Fruit fly (Drosophila melanogaster) Kc167 (cell line): Measurements from ENCODE around the gene CG5439.
A peak's percentile ranks its signal among the peaks of the same experiment; 100 is the strongest.

Experiments used
- Myc ChIP-seq: fragments of >200 bp; optimal IDR thresholded peaks from 2 replicates; lab custom pipeline; 2017; ENCODE audit warnings: missing external identifiers
- Sin3A ChIP-seq: fragments of >200 bp; optimal IDR thresholded peaks from 2 replicates; lab custom pipeline; 2018; ENCODE audit warnings: missing external identifiers
- h ChIP-seq: fragments of >200 bp; optimal IDR thresholded peaks from 3 replicates; lab custom pipeline; 2018; ENCODE audit warnings: missing external identifiers
- insv ChIP-seq: fragments of >200 bp; optimal IDR thresholded peaks from 3 replicates; lab custom pipeline; 2018; ENCODE audit warnings: missing external identifiers
- psq ChIP-seq: fragments of >200 bp; optimal IDR thresholded peaks from 2 replicates; lab custom pipeline; 2017; ENCODE audit warnings: missing external identifiers
- ttk ChIP-seq: sonication (Bioruptor generic); optimal IDR thresholded peaks from 2 replicates; lab custom pipeline; 2017; ENCODE audit warnings: missing external identifiers

The CG5439 gene

dm6 chr2L:13164994-13165801, 11.8 kb upstream of the CG5439 start, which contains the start of gene Sirt1:
Gene Sirt1 (plus strand): TSS chr2L:13165564.
- no peak for TF ChIP-seq h (lab: Kevin White, UChicago)
- no peak for TF ChIP-seq insv (lab: Kevin White, UChicago)
- TF ChIP-seq ttk (lab: Kevin White, UChicago), result no peak
- peak; percentile 36 for TF ChIP-seq Sin3A (lab: Kevin White, UChicago)
- no peak for TF ChIP-seq psq (lab: Kevin White, UChicago)
- TF ChIP-seq Myc, result no peak

- TF ChIP-seq Sin3A (lab: Kevin White, UChicago), result no peak
- TF ChIP-seq psq (lab: Kevin White, UChicago), result peak; percentile 65
- no peak for TF ChIP-seq Myc
- no peak for TF ChIP-seq h (lab: Kevin White, UChicago)
- no peak for TF ChIP-seq insv (lab: Kevin White, UChicago)
Observed at dm6 chr2L:13165802-13166347, 11.1 kb upstream of the CG5439 start, which contains the start of gene DnaJ-H. Gene DnaJ-H (minus strand): TSS chr2L:13166072.

dm6 chr2L:13176123-13176522, 827 bp upstream of the CG5439 start, which contains the start of gene CG43925:
Gene CG43925 (plus strand): TSS chr2L:13176423.
- no peak for TF ChIP-seq ttk (lab: Kevin White, UChicago)
- no peak for TF ChIP-seq insv (lab: Kevin White, UChicago)
- no peak for TF ChIP-seq Sin3A (lab: Kevin White, UChicago)
- TF ChIP-seq h (lab: Kevin White, UChicago), result no peak
- TF ChIP-seq Myc, result no peak
- no peak for TF ChIP-seq psq (lab: Kevin White, UChicago)

dm6 chr2L:13179095-13179494, 2.1 kb downstream of the CG5439 start, which contains the start of gene Alg7:
Gene Alg7 (plus strand): TSS chr2L:13179247.
- TF ChIP-seq insv (lab: Kevin White, UChicago) (peak; percentile 53), psq (lab: Kevin White, UChicago) (no peak)

dm6 chr2L:13182415-13182814, 5.5 kb downstream of the CG5439 start, which contains the start of gene Mgat3:
Gene Mgat3 (minus strand): TSS chr2L:13182596.
- TF ChIP-seq psq (lab: Kevin White, UChicago) (no peak), Myc (no peak), insv (lab: Kevin White, UChicago) (no peak), Sin3A (lab: Kevin White, UChicago) (no peak), h (lab: Kevin White, UChicago) (no peak), ttk (lab: Kevin White, UChicago) (no peak)

- TF ChIP-seq Sin3A (lab: Kevin White, UChicago) (no peak), Myc (no peak), ttk (lab: Kevin White, UChicago) (no peak), psq (lab: Kevin White, UChicago) (no peak), h (lab: Kevin White, UChicago) (no peak), insv (lab: Kevin White, UChicago) (no peak)
Observed at dm6 chr2L:13183150-13183549, 6.2 kb downstream of the CG5439 start, which contains the start of gene Rsph1. Gene Rsph1 (plus strand): TSS chr2L:13183450.

- TF ChIP-seq Sin3A (lab: Kevin White, UChicago), result no peak
- TF ChIP-seq Myc, result no peak
- TF ChIP-seq psq (lab: Kevin White, UChicago), result no peak
- TF ChIP-seq h (lab: Kevin White, UChicago), result no peak
- no peak for TF ChIP-seq ttk (lab: Kevin White, UChicago)
- TF ChIP-seq insv (lab: Kevin White, UChicago), result no peak
Observed at dm6 chr2L:13190534-13190933, 13.6 kb downstream of the CG5439 start.

- TF ChIP-seq insv (lab: Kevin White, UChicago) (no peak), ttk (lab: Kevin White, UChicago) (no peak), h (lab: Kevin White, UChicago) (no peak), Myc (no peak), psq (lab: Kevin White, UChicago) (no peak), Sin3A (lab: Kevin White, UChicago) (no peak)
Observed at dm6 chr2L:13191052-13191678, 14.2 kb downstream of the CG5439 start.

- no peak for TF ChIP-seq ttk (lab: Kevin White, UChicago)
- TF ChIP-seq Sin3A (lab: Kevin White, UChicago), result no peak
- no peak for TF ChIP-seq Myc
- TF ChIP-seq insv (lab: Kevin White, UChicago), result no peak
- no peak for TF ChIP-seq psq (lab: Kevin White, UChicago)
- TF ChIP-seq h (lab: Kevin White, UChicago), result no peak
Observed at dm6 chr2L:13191894-13192293, 14.9 kb downstream of the CG5439 start, which contains the start of the genes CG16974 and Edem2. Gene CG16974 (minus strand): TSS chr2L:13191979. Gene Edem2 (plus strand): TSS chr2L:13192201.

- no peak for TF ChIP-seq insv (lab: Kevin White, UChicago)
- no peak for TF ChIP-seq psq (lab: Kevin White, UChicago)
- no peak for TF ChIP-seq ttk (lab: Kevin White, UChicago)
- no peak for TF ChIP-seq Sin3A (lab: Kevin White, UChicago)
- no peak for TF ChIP-seq Myc
- no peak for TF ChIP-seq h (lab: Kevin White, UChicago)
Observed at dm6 chr2L:13195822-13196221, 18.9 kb downstream of the CG5439 start.

dm6 chr2L:13202960-13203436, 26.0 kb downstream of the CG5439 start, which contains the start of gene CG16972:
Gene CG16972 (minus strand): TSS chr2L:13203295.
- no peak for TF ChIP-seq psq (lab: Kevin White, UChicago)
- no peak for TF ChIP-seq insv (lab: Kevin White, UChicago)
- no peak for TF ChIP-seq Myc
- no peak for TF ChIP-seq h (lab: Kevin White, UChicago)
- no peak for TF ChIP-seq Sin3A (lab: Kevin White, UChicago)
